Worm (Caenorhabditis elegans) whole organism, young adult: ENCODE data around the gene C53C11.1.

ENCODE experiments used
- Y53F4B.3 ChIP-seq: fragments of 200-800 bp; sonication (Bioruptor generic); IDR thresholded peaks from 2 replicates; pipeline ENCODE4 v1.3.6; 2022; ENCODE audit warnings: missing genetic modification reagents, missing genetic modification characterization, missing compliant biosample characterization
- atf-7 ChIP-seq: sonication (generic microtip); optimal IDR thresholded peaks from 2 replicates; lab custom pipeline; 2017; ENCODE audit warnings: mild to moderate bottlenecking, missing genetic modification characterization, missing compliant biosample characterization
- egl-44 ChIP-seq: fragments of 200-800 bp; sonication (Bioruptor generic); IDR thresholded peaks from 2 replicates; pipeline ENCODE4 v1.3.6; 2022; ENCODE audit warnings: missing genetic modification reagents, missing genetic modification characterization, missing compliant biosample characterization
- mcd-1 ChIP-seq: fragments of 200-800 bp; sonication (Bioruptor generic); IDR thresholded peaks from 2 replicates; pipeline ENCODE4 v1.3.6; 2022; ENCODE audit warnings: missing genetic modification reagents, missing genetic modification characterization, missing compliant biosample characterization
- mes-4 ChIP-seq: sonication (generic microtip); optimal IDR thresholded peaks from 2 replicates; lab custom pipeline; 2016; ENCODE audit warnings: missing genotype, missing genetic modification characterization, missing compliant biosample characterization
- sptf-2 ChIP-seq: fragments of 200-800 bp; sonication (Bioruptor generic); optimal IDR thresholded peaks from 2 replicates; lab custom pipeline; 2018; ENCODE audit warnings: mild to moderate bottlenecking, missing genetic modification characterization, missing compliant biosample characterization
- unc-62 ChIP-seq: fragments of 150-350 bp; optimal IDR thresholded peaks from 2 replicates; lab custom pipeline; 2014; ENCODE audit warnings: missing biosample characterization, missing genetic modification reagents, missing genetic modification characterization
- ztf-25 ChIP-seq: fragments of 200-800 bp; sonication (Bioruptor generic); IDR thresholded peaks from 2 replicates; pipeline ENCODE4 v1.3.6; 2022; ENCODE audit warnings: missing genetic modification reagents, missing genetic modification characterization, missing compliant biosample characterization

DNA sequence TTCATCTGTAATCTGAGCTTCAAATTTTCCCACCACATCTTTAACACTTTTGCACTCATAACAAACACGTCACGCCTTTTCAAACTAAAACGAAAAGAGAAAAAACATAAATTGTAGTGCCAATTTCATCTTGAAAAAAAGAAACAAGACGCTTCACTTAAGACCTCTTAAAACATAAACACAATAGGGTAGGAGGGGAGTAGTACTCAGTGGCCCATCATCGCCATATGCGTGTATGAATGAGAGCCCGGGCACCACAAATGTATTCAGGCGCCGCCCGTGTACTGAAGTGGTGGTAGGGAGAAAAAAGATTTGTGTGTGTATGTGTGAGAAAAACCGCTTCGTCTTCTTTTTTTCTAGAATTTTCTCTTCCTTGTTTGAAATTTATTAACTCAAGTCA is 13.4 kb upstream of the C53C11.1 start:
- TF ChIP-seq unc-62 = no peak
- TF ChIP-seq mcd-1 (GFP tag; lab: Robert Waterston, UW) = no peak
- no peak for TF ChIP-seq atf-7
- TF ChIP-seq Y53F4B.3 (GFP tag; lab: Robert Waterston, UW) = no peak
- TF ChIP-seq sptf-2 (GFP tag; lab: Kevin White, UChicago) = no peak
- TF ChIP-seq egl-44 (GFP tag; lab: Robert Waterston, UW) = no peak
- TF ChIP-seq ztf-25 (GFP tag; lab: Robert Waterston, UW) = no peak
- TF ChIP-seq mes-4 (tag; lab: Kevin White, UChicago) = no peak
